Fruit fly (Drosophila melanogaster): ENCODE measurements around the gene S1P.

DNA sequence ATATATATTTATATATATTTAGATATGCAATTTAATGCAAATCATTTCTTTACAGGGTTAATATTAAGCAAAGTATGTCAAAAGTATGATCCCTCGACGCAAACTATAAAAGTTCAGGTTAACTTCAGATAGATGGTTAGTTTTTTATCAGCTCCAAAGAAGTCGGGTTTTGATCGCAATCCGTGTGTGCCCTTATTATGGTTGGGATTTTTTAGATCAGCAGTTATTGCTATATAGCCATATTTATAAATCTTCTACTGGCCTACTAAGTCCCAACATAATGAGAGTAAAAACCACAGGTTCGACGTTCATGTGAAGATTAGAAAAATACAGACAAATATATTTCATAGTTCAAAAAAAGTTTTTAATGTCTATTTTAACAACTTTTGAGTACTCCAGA is 43.3 kb downstream of the S1P start, which contains the start of gene EMC10:
- no peak for TF ChIP-seq Myc (optimal IDR thresholded peaks at IDR 0.05)
- TF ChIP-seq ttk (optimal IDR thresholded peaks at IDR 0.05) = no peak
- TF ChIP-seq insv (optimal IDR thresholded peaks at IDR 0.05) = no peak
- TF ChIP-seq psq (optimal IDR thresholded peaks at IDR 0.05) = no peak
- no peak for TF ChIP-seq h (optimal IDR thresholded peaks at IDR 0.05)
- TF ChIP-seq Sin3A (optimal IDR thresholded peaks at IDR 0.05) = no peak

Data from Kc167 (cell line).